Worm (Caenorhabditis elegans) whole organism, L4/young adult: ENCODE measurements around the gene hex-1.

Source experiments
- W03F9.2 ChIP-seq: fragments of 150-350 bp; optimal IDR thresholded peaks from 2 replicates; lab custom pipeline; 2014; ENCODE audit warnings: missing biosample characterization, missing genetic modification characterization
- him-1 ChIP-seq: sonication (generic microtip); optimal IDR thresholded peaks from 2 replicates; lab custom pipeline; 2016; ENCODE audit warnings: missing genotype, missing genetic modification reagents, missing genetic modification characterization, missing compliant biosample characterization

DNA sequence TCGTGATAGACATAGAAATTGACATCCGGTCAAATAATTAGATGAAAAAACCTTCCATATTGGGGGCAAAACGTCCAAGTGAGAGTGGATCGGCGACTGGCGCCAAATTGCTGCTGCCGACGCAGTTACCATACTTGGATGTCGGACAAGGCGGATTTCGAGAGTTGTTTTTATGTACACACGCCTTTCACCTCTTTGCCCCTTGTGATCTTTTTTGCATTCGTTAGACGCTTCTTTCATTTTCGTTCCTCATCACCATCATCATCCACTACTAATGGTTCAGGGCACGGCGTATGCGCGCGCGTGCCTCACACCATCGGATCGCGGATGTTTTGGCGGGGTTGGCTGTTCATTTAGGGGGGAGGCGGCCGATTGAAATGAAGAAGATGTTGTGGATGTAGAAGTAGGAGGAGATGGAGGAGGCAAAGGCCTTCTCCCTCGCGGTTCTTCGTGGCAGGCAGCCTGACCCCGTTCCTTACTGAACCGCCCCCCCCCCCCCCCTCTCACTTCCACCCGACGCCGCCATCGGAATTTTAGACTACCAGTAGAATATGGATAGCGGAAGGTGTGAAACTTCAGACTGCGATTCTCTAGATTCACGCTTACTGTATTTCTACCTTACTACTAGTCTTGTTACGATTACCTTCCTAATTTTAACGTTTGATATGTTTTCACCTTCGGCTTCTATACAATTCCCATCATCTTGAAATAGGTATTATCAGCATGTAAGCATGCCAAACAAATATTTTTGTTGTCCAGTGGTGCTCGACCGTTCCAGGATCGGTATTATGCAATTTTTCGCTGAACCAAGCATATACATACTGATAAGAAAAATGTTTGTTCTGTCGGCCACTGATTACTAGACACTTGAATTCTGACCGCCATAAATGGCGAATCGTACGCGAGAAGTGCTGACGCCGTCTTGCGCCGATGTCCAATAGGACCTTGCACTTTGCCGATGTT, 7.3 kb upstream of the hex-1 start:
- TF ChIP-seq W03F9.2 (tag; lab: Kevin White, UChicago) (no peak), him-1 (tag; lab: Kevin White, UChicago) (no peak)
